Fruit fly (Drosophila melanogaster): Measurements from ENCODE around the gene CG3402.

Gene CG3402

dm6 chr3L:638757-639353 lies 13.8 kb downstream of the CG3402 start (continued):
- TF ChIP-seq CG9609 (GFP tag; optimal IDR thresholded peaks at IDR 0.05), result no peak
- peak in 1 of 2 experiments; percentile 86 for TF ChIP-seq eve (GFP tag; optimal IDR thresholded peaks at IDR 0.05)
- peak; percentile 12 for TF ChIP-seq CG6765 (GFP tag; optimal IDR thresholded peaks at IDR 0.05)
- no peak for TF ChIP-seq Dip3 (GFP tag; optimal IDR thresholded peaks at IDR 0.05)
- TF ChIP-seq gem (tag; optimal IDR thresholded peaks at IDR 0.05), result peak; percentile 23
- TF ChIP-seq hkb (optimal IDR thresholded peaks at IDR 0.05), result no peak
- no peak for TF ChIP-seq hkb (GFP tag; IDR thresholded peaks at IDR 0.05)
- TF ChIP-seq hbn (GFP tag; IDR thresholded peaks at IDR 0.05; ENCODE audit: partially characterized antibody), result no peak
- peak; percentile 74 for TF ChIP-seq kay (GFP tag; optimal IDR thresholded peaks at IDR 0.05)
- peak; percentile 68 for TF ChIP-seq CG12769 (tag; optimal IDR thresholded peaks at IDR 0.05)
- peak; percentile 7 for TF ChIP-seq Blimp-1 (GFP tag; optimal IDR thresholded peaks at IDR 0.05)
- TF ChIP-seq zf30C (GFP tag; optimal IDR thresholded peaks at IDR 0.05), result no peak
- TF ChIP-seq CG18619 (GFP tag; optimal IDR thresholded peaks at IDR 0.05), result no peak
- TF ChIP-seq gsb-n (tag; optimal IDR thresholded peaks at IDR 0.05), result peak; percentile 31
- TF ChIP-seq ara (GFP tag; IDR thresholded peaks at IDR 0.05), result peak; percentile 11; the same call in 1 of the 2 replicates
- TF ChIP-seq tap (tag; optimal IDR thresholded peaks at IDR 0.05), result no peak
- peak; percentile 4 for TF ChIP-seq Sox100B (GFP tag; optimal IDR thresholded peaks at IDR 0.05)
- peak; percentile 64 for TF ChIP-seq cg (GFP tag; optimal IDR thresholded peaks at IDR 0.05)
- peak; percentile 26 for TF ChIP-seq CG13894 (tag; optimal IDR thresholded peaks at IDR 0.05)
- no peak for TF ChIP-seq Side (GFP tag; optimal IDR thresholded peaks at IDR 0.05)
- TF ChIP-seq Drgx (GFP tag; IDR thresholded peaks at IDR 0.05), result 0 out of 2 replicates have a peak, but pooled peaks have one; percentile 29
- TF ChIP-seq lola (GFP tag; optimal IDR thresholded peaks at IDR 0.05), result peak in 1 of 3 experiments; percentile 27
- no peak for TF ChIP-seq CG15011 (GFP tag; optimal IDR thresholded peaks at IDR 0.05)
- peak; percentile 83 for TF ChIP-seq abd-A (tag; optimal IDR thresholded peaks at IDR 0.05)
- peak; percentile 83 for TF ChIP-seq mirr (GFP tag; optimal IDR thresholded peaks at IDR 0.05)
- TF ChIP-seq CG15269 (tag; optimal IDR thresholded peaks at IDR 0.05), result peak; percentile 67
- TF ChIP-seq CG10462 (GFP tag; optimal IDR thresholded peaks at IDR 0.05), result no peak
- peak; percentile 79 for TF ChIP-seq chinmo (GFP tag; IDR thresholded peaks at IDR 0.05; ENCODE audit: partially characterized antibody)
- peak; percentile 10 for TF ChIP-seq ATbp (GFP tag; optimal IDR thresholded peaks at IDR 0.05)
- peak in 1 of 2 experiments; percentile 77 for TF ChIP-seq Hr78 (GFP tag; optimal IDR thresholded peaks at IDR 0.05)
- TF ChIP-seq CG17359 (tag; optimal IDR thresholded peaks at IDR 0.05), result peak; percentile 32

dm6 chr3L:638031-638414 lies 14.7 kb downstream of the CG3402 start:
- TF ChIP-seq dm (GFP tag; optimal IDR thresholded peaks at IDR 0.05), result peak; percentile 8
- peak; percentile 50 for TF ChIP-seq exex (tag; optimal IDR thresholded peaks at IDR 0.05)
- no peak for TF ChIP-seq grau (tag; optimal IDR thresholded peaks at IDR 0.05)
- TF ChIP-seq Pdp1 (GFP tag; optimal IDR thresholded peaks at IDR 0.05), result peak in 1 of 2 experiments; percentile 26
- TF ChIP-seq Med (GFP tag), result peak; percentile 78
- TF ChIP-seq CG14441 (GFP tag; IDR thresholded peaks at IDR 0.05), result 0 out of 2 replicates have a peak, but pooled peaks have one; percentile 6
- TF ChIP-seq CG32772 (GFP tag; IDR thresholded peaks at IDR 0.05), result 0 out of 2 replicates have a peak, but pooled peaks have one; percentile 36
- TF ChIP-seq CG2678 (tag; optimal IDR thresholded peaks at IDR 0.05), result no peak
- no peak for TF ChIP-seq cato (GFP tag; optimal IDR thresholded peaks at IDR 0.05; ENCODE audit: borderline replicate concordance)
- no peak for TF ChIP-seq CG18619 (GFP tag; optimal IDR thresholded peaks at IDR 0.05)
- TF ChIP-seq sna (GFP tag; IDR thresholded peaks at IDR 0.05; ENCODE audit: partially characterized antibody), result no peak
- TF ChIP-seq Hey (tag; optimal IDR thresholded peaks at IDR 0.05), result peak; percentile 7
- no peak for TF ChIP-seq CG1792 (GFP tag; optimal IDR thresholded peaks at IDR 0.05)
- peak; percentile 93 for TF ChIP-seq CG12769 (tag; optimal IDR thresholded peaks at IDR 0.05)
- TF ChIP-seq Hmr (GFP tag; optimal IDR thresholded peaks at IDR 0.05), result peak; percentile 34
- TF ChIP-seq sens-2 (GFP tag; IDR thresholded peaks at IDR 0.05), result peak; percentile 46; the same call in 1 of the 2 replicates
- TF ChIP-seq lab (GFP tag; optimal IDR thresholded peaks at IDR 0.05), result peak; percentile 13
- peak; percentile 94 for TF ChIP-seq sug (tag; optimal IDR thresholded peaks at IDR 0.05)
- TF ChIP-seq grn (GFP tag; optimal IDR thresholded peaks at IDR 0.05), result peak; percentile 94
- peak; percentile 59 for TF ChIP-seq CG34376 (GFP tag; optimal IDR thresholded peaks at IDR 0.05)

All from whole organism, embryonic.